Worm (Caenorhabditis elegans) whole organism, L4 larva: ENCODE measurements around the gene nkb-2.
A peak's percentile ranks its signal among the peaks of the same experiment; 100 is the strongest.

Experiments
- R02D3.7 ChIP-seq: fragments of 150-350 bp; sonication (generic microtip); optimal IDR thresholded peaks from 3 replicates; lab custom pipeline; 2014; ENCODE audit warnings: missing biosample characterization, missing genetic modification characterization
- T20F7.1 ChIP-seq: fragments of 200-800 bp; sonication (Bioruptor generic); optimal IDR thresholded peaks from 2 replicates; lab custom pipeline; 2018; ENCODE audit warnings: mild to moderate bottlenecking, missing genetic modification characterization, missing compliant biosample characterization
- Y48G9A.11 ChIP-seq: fragments of 200-800 bp; sonication (Bioruptor generic); IDR thresholded peaks from 2 replicates; pipeline ENCODE4 v1.3.6; 2022; ENCODE audit warnings: missing genetic modification reagents, missing genetic modification characterization, missing compliant biosample characterization
- Y75B8A.6 ChIP-seq: fragments of 200-800 bp; sonication (Bioruptor generic); IDR thresholded peaks from 2 replicates; pipeline ENCODE4 v1.3.6; 2022; ENCODE audit warnings: missing genetic modification reagents, missing genetic modification characterization, missing compliant biosample characterization
- aha-1 ChIP-seq: fragments of 150-350 bp; peaks from one replicate; lab custom pipeline; 2014; ENCODE audit warnings: missing biosample characterization, missing genetic modification characterization
- attf-4 ChIP-seq: sonication (generic microtip); optimal IDR thresholded peaks from 3 replicates; lab custom pipeline; 2017; ENCODE audit warnings: missing biosample characterization, missing genetic modification characterization
- ceh-20 ChIP-seq: fragments of 200-800 bp; sonication (Bioruptor generic); IDR thresholded peaks from 2 replicates; pipeline ENCODE4 v1.3.6; 2022; ENCODE audit warnings: missing genetic modification reagents, missing genetic modification characterization, missing compliant biosample characterization
- ceh-82 ChIP-seq: sonication (generic microtip); optimal IDR thresholded peaks from 2 replicates; lab custom pipeline; 2017; ENCODE audit warnings: missing biosample characterization, missing genetic modification characterization
- cey-2 ChIP-seq: sonication (generic microtip); optimal IDR thresholded peaks from 3 replicates; lab custom pipeline; 2017; ENCODE audit warnings: missing genetic modification characterization, mild to moderate bottlenecking, missing compliant biosample characterization, antibody characterized with exemption, borderline replicate concordance; ENCODE audit not compliant: insufficient read depth
- daf-16 ChIP-seq, 3 experiments: sonication (generic microtip); optimal IDR thresholded peaks; 2 replicates each; lab custom pipeline; 2016 to 2017; ENCODE audit warnings: missing genetic modification characterization in 3 of 3, missing genetic modification reagents in 3 of 3, mild to moderate bottlenecking in 2 of 3, missing compliant biosample characterization in 2 of 3, missing biosample characterization in 1 of 3, moderate library complexity in 1 of 3
- dmd-6 ChIP-seq: fragments of 200-800 bp; sonication (Bioruptor generic); IDR thresholded peaks from 2 replicates; pipeline ENCODE4 v1.3.6; 2022; ENCODE audit warnings: missing genetic modification reagents, missing genetic modification characterization, missing compliant biosample characterization
- dmd-9 ChIP-seq: fragments of 200-800 bp; sonication (Bioruptor generic); IDR thresholded peaks from 2 replicates; pipeline ENCODE4 v1.3.6; 2022; ENCODE audit warnings: missing genetic modification reagents, missing genetic modification characterization, missing compliant biosample characterization
- dpl-1 ChIP-seq: fragments of 150-350 bp; optimal IDR thresholded peaks from 2 replicates; lab custom pipeline; 2014; ENCODE audit warnings: missing biosample characterization, missing genetic modification reagents, missing genetic modification characterization
- duxl-1 ChIP-seq: sonication (generic microtip); optimal IDR thresholded peaks from 2 replicates; lab custom pipeline; 2016; ENCODE audit warnings: mild to moderate bottlenecking, missing genetic modification characterization, moderate library complexity, missing compliant biosample characterization; ENCODE audit not compliant: poor library complexity
- dve-1 ChIP-seq: sonication (generic microtip); optimal IDR thresholded peaks from 2 replicates; lab custom pipeline; 2017; ENCODE audit warnings: antibody characterized with exemption, mild to moderate bottlenecking, missing genetic modification characterization, missing compliant biosample characterization; ENCODE audit not compliant: insufficient read depth
- egl-27 ChIP-seq: sonication (generic microtip); optimal IDR thresholded peaks from 3 replicates; lab custom pipeline; 2017; ENCODE audit warnings: missing biosample characterization, missing genetic modification reagents, missing genetic modification characterization
- hif-1 ChIP-seq, 2 experiments: sonication (generic microtip); optimal IDR thresholded peaks; 2 replicates each; lab custom pipeline; 2016 to 2017; ENCODE audit warnings: missing compliant biosample characterization in 2 of 2, missing genetic modification characterization in 2 of 2, missing genetic modification reagents in 2 of 2, missing genotype in 2 of 2, mild to moderate bottlenecking in 1 of 2
- hlh-11 ChIP-seq: fragments of 200-800 bp; sonication (Bioruptor generic); optimal IDR thresholded peaks from 2 replicates; lab custom pipeline; 2018; ENCODE audit warnings: mild to moderate bottlenecking, missing genetic modification characterization, missing compliant biosample characterization
- hlh-30 ChIP-seq: sonication (generic microtip); optimal IDR thresholded peaks from 2 replicates; lab custom pipeline; 2017; ENCODE audit warnings: antibody characterized with exemption, mild to moderate bottlenecking, missing genetic modification characterization, missing compliant biosample characterization; ENCODE audit not compliant: insufficient read depth
- lim-7 ChIP-seq: fragments of 200-800 bp; sonication (Bioruptor generic); IDR thresholded peaks from 2 replicates; pipeline ENCODE4 v1.3.6; 2022; ENCODE audit warnings: missing genetic modification characterization, missing compliant biosample characterization
- lir-3 ChIP-seq: sonication (generic microtip); optimal IDR thresholded peaks from 2 replicates; lab custom pipeline; 2016; ENCODE audit warnings: mild to moderate bottlenecking, missing genetic modification characterization, missing compliant biosample characterization
- mep-1 ChIP-seq: fragments of 150-350 bp; sonication (generic microtip); optimal IDR thresholded peaks from 3 replicates; lab custom pipeline; 2014; ENCODE audit warnings: missing biosample characterization, missing genetic modification characterization
- mxl-2 ChIP-seq: fragments of 200-800 bp; sonication (Bioruptor generic); conservative IDR thresholded peaks from 2 replicates; pipeline ENCODE4 v1.3.6; 2022; ENCODE audit warnings: missing genetic modification reagents, missing genetic modification characterization, missing compliant biosample characterization
- nhr-10 ChIP-seq: fragments of 150-350 bp; optimal IDR thresholded peaks from 2 replicates; lab custom pipeline; 2014; ENCODE audit warnings: missing biosample characterization, missing genetic modification characterization
- nhr-111 ChIP-seq: fragments of 200-800 bp; sonication (Bioruptor generic); optimal IDR thresholded peaks from 2 replicates; lab custom pipeline; 2018; ENCODE audit warnings: mild to moderate bottlenecking, missing genetic modification characterization, missing compliant biosample characterization
- nhr-28 ChIP-seq: fragments of 150-350 bp; optimal IDR thresholded peaks from 2 replicates; lab custom pipeline; 2014; ENCODE audit warnings: missing biosample characterization, missing genetic modification characterization
- nhr-41 ChIP-seq: fragments of 200-800 bp; sonication (Bioruptor generic); IDR thresholded peaks from 2 replicates; pipeline ENCODE4 v1.3.6; 2022; ENCODE audit warnings: missing genetic modification reagents, missing genetic modification characterization, missing compliant biosample characterization
- nhr-42 ChIP-seq: fragments of 200-800 bp; sonication (Bioruptor generic); IDR thresholded peaks from 2 replicates; pipeline ENCODE4 v1.3.6; 2022; ENCODE audit warnings: missing genetic modification characterization, missing compliant biosample characterization
- nhr-48 ChIP-seq: sonication (generic microtip); optimal IDR thresholded peaks from 2 replicates; lab custom pipeline; 2016; ENCODE audit warnings: mild to moderate bottlenecking, missing genetic modification characterization, missing compliant biosample characterization
- nhr-76 ChIP-seq: fragments of 150-350 bp; optimal IDR thresholded peaks from 2 replicates; lab custom pipeline; 2014; ENCODE audit warnings: missing biosample characterization, missing genetic modification characterization
- nhr-77 ChIP-seq: fragments of 150-350 bp; optimal IDR thresholded peaks from 2 replicates; lab custom pipeline; 2014; ENCODE audit warnings: missing biosample characterization, missing genetic modification characterization
- php-3 ChIP-seq: fragments of 200-800 bp; sonication (Bioruptor generic); IDR thresholded peaks from 2 replicates; pipeline ENCODE4 v1.3.6; 2022; ENCODE audit warnings: missing genetic modification reagents, missing genetic modification characterization, missing compliant biosample characterization
- pqm-1 ChIP-seq: sonication (generic microtip); optimal IDR thresholded peaks from 2 replicates; lab custom pipeline; 2017; ENCODE audit warnings: missing biosample characterization, missing genetic modification characterization
- spr-3 ChIP-seq: fragments of 200-800 bp; sonication (Bioruptor generic); optimal IDR thresholded peaks from 2 replicates; lab custom pipeline; 2018; ENCODE audit warnings: mild to moderate bottlenecking, missing genetic modification characterization, missing compliant biosample characterization
- tra-1 ChIP-seq: fragments of 200-800 bp; sonication (Bioruptor generic); IDR thresholded peaks from 2 replicates; pipeline ENCODE4 v1.3.6; 2022; ENCODE audit warnings: missing genetic modification reagents, missing genetic modification characterization, missing compliant biosample characterization
- unc-39 ChIP-seq: sonication (generic microtip); optimal IDR thresholded peaks from 2 replicates; lab custom pipeline; 2017; ENCODE audit warnings: missing biosample characterization, missing genetic modification characterization
- unc-62 ChIP-seq, 3 experiments: fragments of 150-350 bp in 1 of 3; sonication (generic microtip); optimal IDR thresholded peaks in 2 of 3; peaks in 1 of 3; 1 replicate in 1 of 3; 2 replicates in 2 of 3; lab custom pipeline; 2014 to 2017; ENCODE audit warnings: missing biosample characterization in 3 of 3, missing genetic modification characterization in 3 of 3, missing genetic modification reagents in 3 of 3, missing genotype in 1 of 3
- zfp-2 ChIP-seq: sonication (generic microtip); optimal IDR thresholded peaks from 2 replicates; lab custom pipeline; 2016; ENCODE audit warnings: mild to moderate bottlenecking, missing genetic modification characterization, missing compliant biosample characterization
- zfp-3 ChIP-seq: fragments of 200-800 bp; sonication (Bioruptor generic); conservative IDR thresholded peaks from 2 replicates; pipeline ENCODE4 v1.3.6; 2022; ENCODE audit warnings: missing genetic modification reagents, missing genetic modification characterization, missing compliant biosample characterization

nkb-2 gene

DNA sequence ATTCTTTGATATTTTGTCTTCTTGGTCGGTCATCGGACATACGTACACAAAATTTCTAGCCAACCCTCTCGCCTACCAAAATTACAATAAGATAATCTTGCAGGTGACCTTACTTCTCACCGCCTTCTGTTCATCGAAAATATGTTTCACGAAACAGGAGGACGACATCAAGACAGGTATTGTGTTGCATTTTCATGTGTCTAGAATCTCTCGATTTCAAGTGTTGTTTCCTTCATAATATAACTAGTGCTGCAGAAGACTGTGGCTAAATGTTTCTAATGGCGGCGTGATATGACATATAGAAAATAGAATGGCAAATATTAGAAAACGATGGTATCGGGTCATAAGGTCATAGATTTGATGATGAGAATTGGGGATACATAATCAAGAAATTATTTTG is 26.4 kb downstream of the nkb-2 start:
- TF ChIP-seq lim-7 (GFP tag; lab: Robert Waterston, UW) (no peak), cey-2 (peak; percentile 2), unc-39 (no peak), nhr-111 (GFP tag; lab: Kevin White, UChicago) (no peak), hif-1 (tag; optimal IDR thresholded peaks at IDR 0.05; lab: Kevin White, UChicago) (no peak), hlh-30 (tag; lab: Kevin White, UChicago) (peak; percentile 19), unc-62 (GFP tag; optimal IDR thresholded peaks at IDR 0.05 in 1 of 2; lab: Kevin White, UChicago) (peak in 1 of 2 experiments; percentile 92), unc-62 (tag; optimal IDR thresholded peaks at IDR 0.05; lab: Kevin White, UChicago) (no peak), ceh-82 (tag; lab: Kevin White, UChicago) (no peak), Y75B8A.6 (GFP tag; lab: Robert Waterston, UW) (no peak)

DNA sequence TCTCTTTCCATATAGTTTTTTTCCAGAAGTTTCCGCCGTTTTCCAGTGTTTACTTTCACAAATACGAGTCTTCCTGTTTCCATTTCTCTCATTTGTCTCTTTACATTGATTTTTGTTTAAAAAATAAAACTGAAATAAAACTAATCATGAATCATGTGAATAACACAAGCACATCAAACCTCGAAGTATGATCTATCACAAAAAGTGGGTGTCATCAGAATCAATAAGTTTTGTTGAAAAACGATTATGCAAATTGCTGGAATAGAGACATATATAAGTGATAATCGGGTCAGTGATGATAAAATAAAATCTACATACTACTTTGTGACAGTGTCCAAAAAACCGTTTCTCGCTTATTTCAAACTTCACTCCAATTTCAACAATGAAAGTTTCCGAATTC is 30.1 kb downstream of the nkb-2 start, which contains the start of gene R09H10.7:
Gene R09H10.7, plus strand, starts transcription at position 301 of the 400 bp plus-strand sequence.
- 0 out of 2 replicates have a peak, but pooled peaks have one; percentile 33 for TF ChIP-seq zfp-3 (GFP tag; lab: Robert Waterston, UW)
- no peak for TF ChIP-seq aha-1 (tag; lab: Kevin White, UChicago)

DNA sequence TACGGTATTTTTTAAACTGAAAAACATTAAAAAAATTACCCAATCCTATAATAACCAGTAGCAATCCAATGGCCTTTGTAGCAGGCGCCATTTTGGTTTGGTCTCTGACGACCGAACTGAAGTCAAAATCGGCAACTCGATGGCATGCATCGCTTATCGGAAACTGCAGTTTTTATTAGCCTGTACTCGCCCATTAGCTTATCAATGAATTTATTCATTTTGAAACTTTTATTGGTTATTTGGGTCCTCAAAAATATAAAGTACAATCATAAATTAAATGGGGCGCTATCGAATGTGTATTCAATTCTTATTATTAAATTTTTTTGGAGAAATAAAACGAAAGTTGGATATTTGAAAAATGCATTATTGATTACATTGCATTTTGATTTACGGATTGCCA is 38.0 kb downstream of the nkb-2 start, which contains the start of gene R09H10.5:
Gene R09H10.5, minus strand, starts transcription at position 106 of the 400 bp plus-strand sequence.
- peak; percentile 84 for TF ChIP-seq ceh-20 (GFP tag; lab: Robert Waterston, UW)
- TF ChIP-seq dve-1 (tag; lab: Kevin White, UChicago) = peak; percentile 20
- TF ChIP-seq zfp-2 (tag; lab: Kevin White, UChicago) = no peak
- TF ChIP-seq mep-1 (tag; lab: Kevin White, UChicago) = no peak
- peak; percentile 38; the same call in 1 of the 2 replicates for TF ChIP-seq dmd-6 (GFP tag; lab: Robert Waterston, UW)
- no peak for TF ChIP-seq tra-1 (GFP tag; lab: Robert Waterston, UW)
- no peak for TF ChIP-seq unc-39
- TF ChIP-seq nhr-41 (GFP tag; lab: Robert Waterston, UW) = no peak
- TF ChIP-seq Y48G9A.11 (GFP tag; lab: Robert Waterston, UW) = no peak
- no peak for TF ChIP-seq nhr-42 (GFP tag; lab: Robert Waterston, UW)
- no peak for TF ChIP-seq nhr-76
- TF ChIP-seq php-3 (GFP tag; lab: Robert Waterston, UW) = peak; percentile 98
- peak; percentile 42 for TF ChIP-seq hlh-11
- TF ChIP-seq pqm-1 (tag; lab: Kevin White, UChicago) = peak; percentile 79
- peak; percentile 36 for TF ChIP-seq nhr-28 (tag; lab: Kevin White, UChicago)
- TF ChIP-seq dmd-9 (GFP tag; lab: Robert Waterston, UW) = no peak
- no peak for TF ChIP-seq daf-16 (GFP tag; optimal IDR thresholded peaks at IDR 0.05; lab: Kevin White, UChicago)
- peak; percentile 46 for TF ChIP-seq daf-16 (tag; optimal IDR thresholded peaks at IDR 0.05; lab: Kevin White, UChicago)

DNA sequence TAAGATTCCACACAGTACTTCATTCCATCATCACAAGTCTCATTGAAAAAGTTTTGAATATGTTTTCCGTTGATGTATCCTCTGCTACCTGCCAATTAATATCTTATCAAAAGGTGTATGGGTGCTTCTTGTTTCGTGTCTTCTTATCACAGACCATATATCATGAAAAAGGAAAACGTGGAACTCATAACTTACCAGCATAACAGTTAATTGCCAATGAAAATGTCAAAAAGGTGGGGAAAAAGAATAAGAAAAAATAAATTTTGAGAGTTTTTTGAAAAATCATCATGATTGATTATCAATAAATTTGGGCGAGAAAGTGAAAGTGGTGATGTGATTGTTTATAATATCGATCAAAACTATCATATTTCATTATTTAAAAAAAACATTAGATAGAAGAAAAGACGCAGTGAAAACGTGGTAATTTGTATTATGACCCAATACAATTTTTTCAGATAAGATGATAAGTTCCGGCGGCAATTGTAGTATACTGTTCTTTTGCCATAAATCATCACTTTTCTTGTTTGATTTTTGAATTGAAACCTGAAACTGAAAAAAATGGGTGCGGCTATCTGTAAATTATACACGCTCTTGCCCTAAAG is 40.3 kb downstream of the nkb-2 start, which contains the start of gene F56C4.4:
Gene F56C4.4, minus strand, starts transcription at position 315 of the 602 bp plus-strand sequence.
- TF ChIP-seq cey-2 (peak; percentile 32), attf-4 (no peak), aha-1 (tag; lab: Kevin White, UChicago) (peak; percentile 20), ceh-20 (GFP tag; lab: Robert Waterston, UW) (peak; percentile 76), lir-3 (tag; lab: Kevin White, UChicago) (no peak), T20F7.1 (GFP tag; lab: Kevin White, UChicago) (peak; percentile 53), hlh-11 (peak; percentile 69), dmd-6 (GFP tag; lab: Robert Waterston, UW) (peak; percentile 80), mxl-2 (GFP tag; lab: Robert Waterston, UW) (no peak), hif-1 (tag; optimal IDR thresholded peaks at IDR 0.05; lab: Kevin White, UChicago) (no peak), php-3 (GFP tag; lab: Robert Waterston, UW) (peak; percentile 95), duxl-1 (tag; lab: Kevin White, UChicago) (no peak), dpl-1 (GFP tag; lab: Kevin White, UChicago) (no peak), daf-16 (GFP tag; optimal IDR thresholded peaks at IDR 0.05; lab: Kevin White, UChicago) (peak in 1 of 2 experiments; percentile 27), daf-16 (tag; optimal IDR thresholded peaks at IDR 0.05; lab: Kevin White, UChicago) (peak; percentile 53), spr-3 (no peak), pqm-1 (tag; lab: Kevin White, UChicago) (peak; percentile 35), nhr-10 (tag; lab: Kevin White, UChicago) (no peak), nhr-28 (tag; lab: Kevin White, UChicago) (peak; percentile 54), egl-27 (no peak), nhr-77 (tag; lab: Kevin White, UChicago) (peak; percentile 30), nhr-48 (peak; percentile 61), R02D3.7 (tag; lab: Kevin White, UChicago) (no peak), dve-1 (tag; lab: Kevin White, UChicago) (peak; percentile 58)
